Worm (Caenorhabditis elegans) whole organism, L1 larva: ENCODE measurements around the gene glo-4.

ENCODE experiments used
- F16B12.6 ChIP-seq: fragments of 150-350 bp; optimal IDR thresholded peaks from 2 replicates; lab custom pipeline; 2014; ENCODE audit warnings: missing biosample characterization, missing genetic modification characterization
- Y116A8C.19 ChIP-seq: sonication (generic microtip); optimal IDR thresholded peaks from 2 replicates; lab custom pipeline; 2016; ENCODE audit warnings: missing compliant biosample characterization, missing genetic modification characterization, borderline replicate concordance
- alr-1 ChIP-seq: fragments of 200-800 bp; sonication (Bioruptor generic); optimal IDR thresholded peaks from 2 replicates; lab custom pipeline; 2018; ENCODE audit warnings: borderline replicate concordance, mild to moderate bottlenecking, missing genetic modification characterization, missing compliant biosample characterization
- aly-2 ChIP-seq: fragments of 150-350 bp; optimal IDR thresholded peaks from 2 replicates; lab custom pipeline; 2014; ENCODE audit warnings: missing biosample characterization, missing genetic modification characterization
- ama-1 ChIP-seq: fragments of 150-350 bp; optimal IDR thresholded peaks from 2 replicates; lab custom pipeline; 2014
- blmp-1 ChIP-seq: fragments of 150-350 bp; optimal IDR thresholded peaks from 2 replicates; lab custom pipeline; 2014; ENCODE audit warnings: missing biosample characterization, missing genetic modification characterization
- ceh-82 ChIP-seq, 3 experiments: fragments of 150-350 bp in 1 of 3; sonication (generic microtip) in 2 of 3; optimal IDR thresholded peaks; 2 replicates each; lab custom pipeline; 2014 to 2017; ENCODE audit warnings: missing biosample characterization in 3 of 3, missing genetic modification characterization in 3 of 3
- dpl-1 ChIP-seq, 3 experiments: fragments of 150-350 bp in 2 of 3; sonication (generic microtip) in 1 of 3; optimal IDR thresholded peaks; 2 replicates each; lab custom pipeline; 2014 to 2017; ENCODE audit warnings: missing biosample characterization in 3 of 3, missing genetic modification characterization in 3 of 3, missing genetic modification reagents in 3 of 3
- dsc-1 ChIP-seq: sonication (generic microtip); optimal IDR thresholded peaks from 2 replicates; lab custom pipeline; 2016; ENCODE audit warnings: mild to moderate bottlenecking, missing genetic modification characterization, missing compliant biosample characterization
- ets-5 ChIP-seq: fragments of 200-800 bp; sonication (Bioruptor generic); IDR thresholded peaks from 2 replicates; pipeline ENCODE4 v1.3.6; 2022; ENCODE audit warnings: missing genetic modification characterization, missing compliant biosample characterization
- fkh-10 ChIP-seq: sonication (generic microtip); optimal IDR thresholded peaks from 2 replicates; lab custom pipeline; 2017; ENCODE audit warnings: missing biosample characterization, missing genetic modification reagents, missing genetic modification characterization
- fkh-4 ChIP-seq: sonication (generic microtip); optimal IDR thresholded peaks from 2 replicates; lab custom pipeline; 2016; ENCODE audit warnings: missing compliant biosample characterization, missing genetic modification characterization, borderline replicate concordance
- fos-1 ChIP-seq: fragments of 150-350 bp; optimal IDR thresholded peaks from 2 replicates; lab custom pipeline; 2014; ENCODE audit warnings: missing biosample characterization, missing genetic modification characterization
- irx-1 ChIP-seq: sonication (generic microtip); optimal IDR thresholded peaks from 2 replicates; lab custom pipeline; 2016; ENCODE audit warnings: missing genetic modification characterization, missing compliant biosample characterization
- lin-13 ChIP-seq: fragments of 150-350 bp; optimal IDR thresholded peaks from 2 replicates; lab custom pipeline; 2014; ENCODE audit warnings: missing biosample characterization, missing genetic modification reagents, missing genetic modification characterization
- lin-14 ChIP-seq: fragments of 200-800 bp; sonication (Bioruptor generic); optimal IDR thresholded peaks from 2 replicates; lab custom pipeline; 2018; ENCODE audit warnings: mild to moderate bottlenecking, missing genetic modification characterization, moderate library complexity, missing compliant biosample characterization
- lin-15B ChIP-seq: fragments of 150-350 bp; sonication (generic microtip); optimal IDR thresholded peaks from 3 replicates; lab custom pipeline; 2014; ENCODE audit warnings: missing biosample characterization, missing genetic modification characterization
- lin-39 ChIP-seq: fragments of 150-350 bp; optimal IDR thresholded peaks from 2 replicates; lab custom pipeline; 2014; ENCODE audit warnings: missing biosample characterization, missing genetic modification reagents, missing genetic modification characterization
- lir-3 ChIP-seq: sonication (generic microtip); optimal IDR thresholded peaks from 2 replicates; lab custom pipeline; 2016; ENCODE audit warnings: mild to moderate bottlenecking, missing genetic modification characterization, moderate library complexity, missing compliant biosample characterization; ENCODE audit not compliant: poor library complexity
- lsy-2 ChIP-seq, 2 experiments: fragments of 150-350 bp; optimal IDR thresholded peaks; 2 replicates each; lab custom pipeline; 2014; ENCODE audit warnings: missing biosample characterization in 2 of 2, missing genetic modification characterization in 2 of 2
- mep-1 ChIP-seq: fragments of 150-350 bp; optimal IDR thresholded peaks from 2 replicates; lab custom pipeline; 2014; ENCODE audit warnings: missing biosample characterization, missing genetic modification characterization
- nhr-19 ChIP-seq: fragments of 200-800 bp; sonication (Bioruptor generic); conservative IDR thresholded peaks from 2 replicates; pipeline ENCODE4 v1.3.6; 2022; ENCODE audit warnings: missing genetic modification characterization, missing compliant biosample characterization
- nhr-71 ChIP-seq: sonication (generic microtip); optimal IDR thresholded peaks from 2 replicates; lab custom pipeline; 2016; ENCODE audit warnings: mild to moderate bottlenecking, missing genetic modification characterization, moderate library complexity, missing compliant biosample characterization
- nhr-84 ChIP-seq: sonication (generic microtip); optimal IDR thresholded peaks from 2 replicates; lab custom pipeline; 2017; ENCODE audit warnings: missing biosample characterization, missing genetic modification characterization
- nhr-85 ChIP-seq: sonication (generic microtip); peaks from one replicate; lab custom pipeline; 2016; ENCODE audit warnings: missing genetic modification characterization, inconsistent platforms, missing compliant biosample characterization
- pag-3 ChIP-seq: sonication (generic microtip); optimal IDR thresholded peaks from 2 replicates; lab custom pipeline; 2017; ENCODE audit warnings: missing genetic modification characterization, mild to moderate bottlenecking, missing compliant biosample characterization, antibody characterized with exemption, borderline replicate concordance; ENCODE audit not compliant: insufficient read depth
- rnt-1 ChIP-seq: sonication (generic microtip); optimal IDR thresholded peaks from 2 replicates; lab custom pipeline; 2016; ENCODE audit warnings: mild to moderate bottlenecking, missing genetic modification characterization, moderate library complexity, missing compliant biosample characterization
- skn-1 ChIP-seq: fragments of 150-350 bp; optimal IDR thresholded peaks from 2 replicates; lab custom pipeline; 2014; ENCODE audit warnings: missing biosample characterization, missing genetic modification characterization
- snpc-4 ChIP-seq: fragments of 150-350 bp; optimal IDR thresholded peaks from 2 replicates; lab custom pipeline; 2014; ENCODE audit warnings: missing biosample characterization, missing genetic modification characterization
- snu-23 ChIP-seq: sonication (generic microtip); optimal IDR thresholded peaks from 2 replicates; lab custom pipeline; 2016; ENCODE audit warnings: missing genetic modification characterization, missing compliant biosample characterization
- sox-4 ChIP-seq: sonication (generic microtip); optimal IDR thresholded peaks from 2 replicates; lab custom pipeline; 2016; ENCODE audit warnings: missing genetic modification characterization, missing compliant biosample characterization
- sptf-1 ChIP-seq: fragments of 150-350 bp; optimal IDR thresholded peaks from 2 replicates; lab custom pipeline; 2014; ENCODE audit warnings: missing biosample characterization, missing genetic modification characterization
- swsn-7 ChIP-seq: sonication (generic microtip); optimal IDR thresholded peaks from 2 replicates; lab custom pipeline; 2016; ENCODE audit warnings: missing genetic modification characterization, missing compliant biosample characterization
- tbx-2 ChIP-seq: sonication (generic microtip); optimal IDR thresholded peaks from 2 replicates; lab custom pipeline; 2016; ENCODE audit warnings: missing genetic modification characterization, missing compliant biosample characterization
- tlp-1 ChIP-seq: fragments of 150-350 bp; optimal IDR thresholded peaks from 2 replicates; lab custom pipeline; 2014; ENCODE audit warnings: missing biosample characterization, missing genetic modification characterization
- unc-130 ChIP-seq: fragments of 150-350 bp; optimal IDR thresholded peaks from 2 replicates; lab custom pipeline; 2017; ENCODE audit warnings: missing biosample characterization, missing genetic modification characterization, inconsistent platforms
- unc-30 ChIP-seq: sonication (generic microtip); optimal IDR thresholded peaks from 2 replicates; lab custom pipeline; 2017; ENCODE audit warnings: missing biosample characterization, missing genetic modification characterization
- unc-62 ChIP-seq: fragments of 150-350 bp; optimal IDR thresholded peaks from 2 replicates; lab custom pipeline; 2014; ENCODE audit warnings: missing biosample characterization, missing genetic modification reagents, missing genetic modification characterization
- unc-86 ChIP-seq: sonication (generic microtip); optimal IDR thresholded peaks from 2 replicates; lab custom pipeline; 2016; ENCODE audit warnings: missing genetic modification characterization, missing compliant biosample characterization
- unc-98 ChIP-seq: fragments of 200-800 bp; sonication (Bioruptor generic); IDR thresholded peaks from 2 replicates; pipeline ENCODE4 v1.3.6; 2022; ENCODE audit warnings: missing genetic modification characterization, missing compliant biosample characterization
- vab-15 ChIP-seq: sonication (generic microtip); optimal IDR thresholded peaks from 2 replicates; lab custom pipeline; 2017; ENCODE audit warnings: missing genotype, mild to moderate bottlenecking, missing genetic modification characterization, missing compliant biosample characterization
- xbp-1 ChIP-seq: sonication (generic microtip); optimal IDR thresholded peaks from 2 replicates; lab custom pipeline; 2016; ENCODE audit warnings: missing genetic modification characterization, missing compliant biosample characterization
- zip-4 ChIP-seq: fragments of 200-800 bp; sonication (Bioruptor generic); optimal IDR thresholded peaks from 2 replicates; lab custom pipeline; 2018; ENCODE audit warnings: mild to moderate bottlenecking, missing genetic modification characterization, moderate library complexity, missing compliant biosample characterization
- ztf-11 ChIP-seq, 2 experiments: sonication (generic microtip); optimal IDR thresholded peaks; 2 replicates each; lab custom pipeline; 2016 to 2017; ENCODE audit warnings: missing genetic modification characterization in 2 of 2, missing biosample characterization in 1 of 2, missing compliant biosample characterization in 1 of 2
- ztf-4 ChIP-seq: fragments of 150-350 bp; optimal IDR thresholded peaks from 2 replicates; lab custom pipeline; 2014; ENCODE audit warnings: missing biosample characterization, missing genetic modification characterization

Gene glo-4

DNA sequence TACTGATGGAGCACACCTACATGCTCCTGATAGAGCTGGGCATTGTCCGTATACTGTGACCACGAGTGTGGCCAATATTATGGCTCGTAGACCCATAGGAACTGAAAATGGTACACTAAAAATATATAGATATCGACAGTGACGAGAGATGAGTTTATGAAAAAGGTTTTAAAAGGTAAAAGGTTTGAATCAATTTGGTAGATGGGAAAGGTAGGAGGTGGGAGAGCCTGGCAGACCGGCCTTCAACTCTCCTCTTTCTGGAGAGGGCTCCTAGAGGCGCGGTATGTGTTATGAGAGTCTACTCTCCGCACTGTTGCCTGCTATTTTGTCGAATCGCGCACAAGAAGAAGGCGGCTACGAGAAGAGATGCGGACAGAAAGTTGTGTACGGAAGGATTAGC lies 44.4 kb upstream of the glo-4 start, which contains the start of gene lron-2:
Gene lron-2 (minus strand): TSS at position 101 of the 400 bp plus-strand sequence.
- no peak for TF ChIP-seq unc-86 (tag; lab: Kevin White, UChicago)
- TF ChIP-seq, all 84 proteins: peak for 0

DNA sequence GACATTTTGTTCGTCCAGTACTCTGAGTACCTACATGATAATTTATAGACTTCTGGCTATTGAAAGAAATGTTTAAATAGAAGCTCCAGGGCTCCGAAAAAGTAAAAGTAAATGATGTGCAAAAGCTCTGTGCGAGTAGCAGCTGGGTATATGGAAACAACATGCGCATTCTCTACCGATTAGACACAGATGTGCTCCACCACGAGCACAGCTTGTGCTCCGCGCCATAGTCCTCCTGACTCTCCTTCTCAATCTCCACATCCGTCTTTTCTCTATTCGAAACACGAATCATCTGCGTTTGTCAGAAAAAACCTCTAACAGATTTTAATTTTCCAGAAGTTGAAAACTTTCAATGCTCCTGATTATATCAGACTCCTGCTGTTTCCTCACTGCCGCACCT lies 40.4 kb upstream of the glo-4 start:
- peak; percentile 53 for TF ChIP-seq fkh-4 (tag; lab: Kevin White, UChicago)
- TF ChIP-seq dsc-1 (tag; lab: Kevin White, UChicago): peak; percentile 90
- TF ChIP-seq swsn-7 (tag; lab: Kevin White, UChicago): no peak
- no peak for TF ChIP-seq ztf-11 (tag; optimal IDR thresholded peaks at IDR 0.05; lab: Kevin White, UChicago)
- no peak for TF ChIP-seq lsy-2 (tag; optimal IDR thresholded peaks at IDR 0.05; lab: Kevin White, UChicago)
- TF ChIP-seq unc-62 (GFP tag; lab: Kevin White, UChicago): no peak

DNA sequence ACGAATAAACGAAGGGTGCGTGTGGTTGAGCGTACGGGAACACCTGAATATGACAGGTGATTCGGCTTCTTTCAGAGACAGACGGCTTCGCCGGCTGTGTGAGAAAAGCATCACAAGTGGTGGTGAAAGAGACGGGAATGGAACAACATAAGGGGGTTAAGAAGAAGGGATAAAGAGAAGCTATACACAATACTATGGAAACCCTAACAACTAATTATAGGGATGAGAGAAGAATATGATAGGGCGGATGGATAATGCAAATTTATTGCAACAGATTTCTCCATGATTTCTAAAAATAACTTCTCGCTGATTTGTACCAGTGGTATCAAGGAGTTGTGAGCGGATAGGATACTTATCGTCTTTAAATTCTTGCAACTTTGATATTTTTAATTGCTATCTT lies 39.1 kb upstream of the glo-4 start, which contains the start of gene hlh-10:
Gene hlh-10 (minus strand): TSS at position 101 of the 400 bp plus-strand sequence.
- TF ChIP-seq dsc-1 (tag; lab: Kevin White, UChicago): peak; percentile 9
- no peak for TF ChIP-seq nhr-19 (GFP tag; lab: Robert Waterston, UW)
- no peak for TF ChIP-seq rnt-1

DNA sequence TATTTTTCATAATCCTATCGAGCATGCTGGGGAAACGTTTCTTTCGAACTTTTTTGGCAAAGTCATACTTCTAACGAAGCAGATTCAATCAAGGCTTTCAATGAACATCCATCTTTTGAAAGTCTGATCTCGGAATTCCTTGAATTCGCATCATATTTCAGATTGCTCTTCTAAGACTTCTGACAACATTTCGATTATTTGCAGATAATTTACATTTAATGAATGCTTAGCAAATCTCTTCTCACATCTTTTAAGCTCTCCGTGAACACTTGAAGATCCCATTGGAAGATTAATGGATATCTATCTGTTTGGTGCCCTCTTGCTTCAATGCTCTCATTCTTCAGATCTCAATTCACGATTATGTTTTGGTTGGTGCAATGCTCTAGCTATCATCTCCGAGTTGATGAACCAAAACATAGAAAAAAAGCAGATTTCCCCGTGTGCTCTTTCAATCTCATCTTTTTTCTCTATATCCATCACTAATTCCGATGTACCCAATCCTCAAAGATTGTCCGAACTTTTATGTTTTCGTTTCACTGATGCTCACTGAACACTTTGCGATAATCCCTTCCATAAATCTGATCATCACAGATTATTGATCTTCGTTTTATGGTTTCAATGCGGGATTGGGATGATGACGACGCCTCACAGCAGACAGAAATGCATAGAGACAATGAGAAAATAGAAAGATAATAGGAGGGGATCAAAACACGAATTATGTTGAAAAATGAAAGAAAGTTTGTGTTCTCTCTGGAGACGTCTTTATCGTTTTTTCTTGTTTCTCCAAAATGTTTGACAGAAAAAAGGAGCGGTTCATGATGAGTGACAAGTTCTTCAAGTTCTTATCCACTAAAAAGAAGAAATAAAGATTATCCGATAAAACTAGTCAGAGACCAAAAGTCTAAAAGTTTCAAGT lies 31.4 kb upstream of the glo-4 start:
- no peak for TF ChIP-seq dpl-1 (GFP tag; optimal IDR thresholded peaks at IDR 0.05; lab: Kevin White, UChicago)
- TF ChIP-seq unc-98: no peak
- no peak for TF ChIP-seq tbx-2 (tag; lab: Kevin White, UChicago)
- no peak for TF ChIP-seq unc-130 (tag; lab: Kevin White, UChicago)
- no peak for TF ChIP-seq lin-39 (tag; lab: Kevin White, UChicago)
- no peak for TF ChIP-seq alr-1 (tag; lab: Kevin White, UChicago)
- TF ChIP-seq blmp-1 (tag; lab: Kevin White, UChicago): peak; percentile 68
- no peak for TF ChIP-seq ama-1
- TF ChIP-seq fkh-10 (GFP tag; lab: Kevin White, UChicago): no peak
- no peak for TF ChIP-seq Y116A8C.19 (tag; lab: Kevin White, UChicago)
- no peak for TF ChIP-seq tlp-1
- TF ChIP-seq lin-14: peak; percentile 37
- no peak for TF ChIP-seq skn-1 (tag; lab: Kevin White, UChicago)
- TF ChIP-seq unc-86 (tag; lab: Kevin White, UChicago): no peak
- no peak for TF ChIP-seq zip-4 (GFP tag; lab: Kevin White, UChicago)
- TF ChIP-seq ets-5 (GFP tag; lab: Robert Waterston, UW): no peak
- peak; percentile 44 for TF ChIP-seq rnt-1
- TF ChIP-seq sox-4 (tag; lab: Kevin White, UChicago): peak; percentile 55
- TF ChIP-seq nhr-85 (tag; lab: Kevin White, UChicago): peak; percentile 75
- TF ChIP-seq aly-2 (tag; lab: Kevin White, UChicago): no peak
- TF ChIP-seq irx-1 (tag; lab: Kevin White, UChicago): no peak
- TF ChIP-seq xbp-1: no peak
- no peak for TF ChIP-seq lin-15B
- peak; percentile 68 for TF ChIP-seq nhr-71 (tag; lab: Kevin White, UChicago)
- TF ChIP-seq vab-15 (tag; lab: Kevin White, UChicago): no peak
- no peak for TF ChIP-seq ztf-4 (tag; lab: Kevin White, UChicago)
- TF ChIP-seq F16B12.6 (tag; lab: Kevin White, UChicago): no peak
- TF ChIP-seq mep-1: peak; percentile 9
- no peak for TF ChIP-seq lin-13 (GFP tag; lab: Kevin White, UChicago)
- TF ChIP-seq nhr-19 (GFP tag; lab: Robert Waterston, UW): no peak
- peak; percentile 15 for TF ChIP-seq snu-23 (GFP tag; lab: Kevin White, UChicago)
- no peak for TF ChIP-seq nhr-84 (tag; lab: Kevin White, UChicago)
- TF ChIP-seq snpc-4 (tag; lab: Kevin White, UChicago): no peak
- TF ChIP-seq unc-30 (tag; lab: Kevin White, UChicago): no peak
- TF ChIP-seq pag-3: no peak
- TF ChIP-seq sptf-1: no peak
- TF ChIP-seq ceh-82 (tag; optimal IDR thresholded peaks at IDR 0.05; lab: Kevin White, UChicago): no peak
- no peak for TF ChIP-seq fos-1 (tag; lab: Kevin White, UChicago)
- no peak for TF ChIP-seq lir-3 (tag; lab: Kevin White, UChicago)
